Worm (Caenorhabditis elegans) whole organism, young adult: Measurements from ENCODE around the gene pkg-2.

ENCODE experiments used
- B0261.1 ChIP-seq: sonication (generic microtip); optimal IDR thresholded peaks from 2 replicates; lab custom pipeline; 2016; ENCODE audit warnings: mild to moderate bottlenecking, missing genetic modification characterization, moderate library complexity, missing compliant biosample characterization
- B0336.3 ChIP-seq: fragments of 200-800 bp; sonication (Bioruptor generic); IDR thresholded peaks from 2 replicates; pipeline ENCODE4 v1.3.6; 2022; ENCODE audit warnings: missing genetic modification characterization, missing compliant biosample characterization
- F22D6.2 ChIP-seq: sonication (generic microtip); optimal IDR thresholded peaks from 2 replicates; lab custom pipeline; 2016; ENCODE audit warnings: mild to moderate bottlenecking, missing genetic modification characterization, missing compliant biosample characterization
- F57C9.4 ChIP-seq: sonication (generic microtip); optimal IDR thresholded peaks from 2 replicates; lab custom pipeline; 2017; ENCODE audit warnings: mild to moderate bottlenecking, missing genetic modification characterization, missing compliant biosample characterization
- T26A5.8 ChIP-seq: sonication (generic microtip); optimal IDR thresholded peaks from 2 replicates; lab custom pipeline; 2016; ENCODE audit warnings: missing genetic modification characterization, missing compliant biosample characterization
- Y53G8AR.9 ChIP-seq: fragments of 200-800 bp; sonication (Bioruptor generic); conservative IDR thresholded peaks from 2 replicates; pipeline ENCODE4 v1.3.6; 2022; ENCODE audit warnings: missing genetic modification reagents, missing genetic modification characterization, missing compliant biosample characterization
- Y95B8A.8 ChIP-seq: fragments of 200-800 bp; sonication (Bioruptor generic); IDR thresholded peaks from 2 replicates; pipeline ENCODE4 v1.3.6; 2022; ENCODE audit warnings: missing genetic modification reagents, missing genetic modification characterization, missing compliant biosample characterization
- athp-1 ChIP-seq: sonication (generic microtip); optimal IDR thresholded peaks from 2 replicates; lab custom pipeline; 2017; ENCODE audit warnings: mild to moderate bottlenecking, missing genetic modification characterization, missing compliant biosample characterization
- attf-3 ChIP-seq: fragments of 200-800 bp; sonication (Bioruptor generic); conservative IDR thresholded peaks from 2 replicates; pipeline ENCODE4 v1.3.6; 2022; ENCODE audit warnings: missing genetic modification reagents, missing genetic modification characterization, missing compliant biosample characterization
- attf-5 ChIP-seq: fragments of 200-800 bp; sonication (Bioruptor generic); optimal IDR thresholded peaks from 2 replicates; lab custom pipeline; 2018; ENCODE audit warnings: mild to moderate bottlenecking, missing genetic modification characterization, missing compliant biosample characterization
- bed-1 ChIP-seq: fragments of 200-800 bp; sonication (Bioruptor generic); IDR thresholded peaks from 2 replicates; pipeline ENCODE4 v1.3.6; 2022; ENCODE audit warnings: missing genetic modification reagents, missing genetic modification characterization, missing compliant biosample characterization
- bed-2 ChIP-seq: fragments of 200-800 bp; sonication (Bioruptor generic); IDR thresholded peaks from 2 replicates; pipeline ENCODE4 v1.3.6; 2022; ENCODE audit warnings: missing genetic modification reagents, missing genetic modification characterization, missing compliant biosample characterization
- ccch-3 ChIP-seq: fragments of 200-800 bp; sonication (Bioruptor generic); optimal IDR thresholded peaks from 2 replicates; lab custom pipeline; 2018; ENCODE audit warnings: mild to moderate bottlenecking, missing genetic modification characterization, missing compliant biosample characterization
- cebp-2 ChIP-seq: fragments of 200-800 bp; sonication (Bioruptor generic); IDR thresholded peaks from 2 replicates; pipeline ENCODE4 v1.3.6; 2022; ENCODE audit warnings: missing genetic modification characterization, missing compliant biosample characterization
- ceh-100 ChIP-seq: fragments of 200-800 bp; sonication (Bioruptor generic); IDR thresholded peaks from 2 replicates; pipeline ENCODE4 v1.3.6; 2022; ENCODE audit warnings: missing genetic modification reagents, missing genetic modification characterization, missing compliant biosample characterization
- ceh-27 ChIP-seq: fragments of 200-800 bp; sonication (Bioruptor generic); optimal IDR thresholded peaks from 2 replicates; lab custom pipeline; 2018; ENCODE audit warnings: mild to moderate bottlenecking, missing genetic modification characterization, moderate library complexity, missing compliant biosample characterization
- ceh-40 ChIP-seq: fragments of 200-800 bp; sonication (Bioruptor generic); IDR thresholded peaks from 2 replicates; pipeline ENCODE4 v1.3.6; 2022; ENCODE audit warnings: missing genetic modification characterization, missing compliant biosample characterization
- chd-7 ChIP-seq: sonication (generic microtip); optimal IDR thresholded peaks from 2 replicates; lab custom pipeline; 2016; ENCODE audit warnings: mild to moderate bottlenecking, missing genetic modification characterization, moderate library complexity, missing compliant biosample characterization
- dpff-1 ChIP-seq: sonication (generic microtip); optimal IDR thresholded peaks from 2 replicates; lab custom pipeline; 2017; ENCODE audit warnings: mild to moderate bottlenecking, missing genetic modification characterization, missing compliant biosample characterization
- dpl-1 ChIP-seq: fragments of 150-350 bp; optimal IDR thresholded peaks from 2 replicates; lab custom pipeline; 2014; ENCODE audit warnings: missing biosample characterization, missing genetic modification reagents, missing genetic modification characterization
- egl-18 ChIP-seq: fragments of 200-800 bp; sonication (Bioruptor generic); IDR thresholded peaks from 2 replicates; pipeline ENCODE4 v1.3.6; 2022; ENCODE audit warnings: missing genetic modification reagents, missing genetic modification characterization, missing compliant biosample characterization
- egl-44 ChIP-seq: fragments of 200-800 bp; sonication (Bioruptor generic); IDR thresholded peaks from 2 replicates; pipeline ENCODE4 v1.3.6; 2022; ENCODE audit warnings: missing genetic modification reagents, missing genetic modification characterization, missing compliant biosample characterization
- ekl-4 ChIP-seq: fragments of 200-800 bp; sonication (Bioruptor generic); IDR thresholded peaks from 2 replicates; pipeline ENCODE4 v1.3.6; 2022; ENCODE audit warnings: missing genetic modification reagents, missing genetic modification characterization, missing compliant biosample characterization
- ets-4 ChIP-seq: fragments of 200-800 bp; sonication (Bioruptor generic); optimal IDR thresholded peaks from 2 replicates; lab custom pipeline; 2018; ENCODE audit warnings: mild to moderate bottlenecking, missing genetic modification characterization, missing compliant biosample characterization
- fkh-3 ChIP-seq: sonication (generic microtip); optimal IDR thresholded peaks from 2 replicates; lab custom pipeline; 2016; ENCODE audit warnings: mild to moderate bottlenecking, missing genetic modification characterization, missing compliant biosample characterization
- gei-17 ChIP-seq: fragments of 200-800 bp; sonication (Bioruptor generic); optimal IDR thresholded peaks from 2 replicates; lab custom pipeline; 2018; ENCODE audit warnings: mild to moderate bottlenecking, missing genetic modification characterization, missing compliant biosample characterization
- hrde-1 ChIP-seq: sonication (generic microtip); optimal IDR thresholded peaks from 2 replicates; lab custom pipeline; 2016; ENCODE audit warnings: missing genetic modification characterization, mild to moderate bottlenecking, missing compliant biosample characterization, moderate library complexity, missing genotype, missing genetic modification reagents, borderline replicate concordance
- let-526 ChIP-seq: fragments of 200-800 bp; sonication (Bioruptor generic); IDR thresholded peaks from 2 replicates; pipeline ENCODE4 v1.3.6; 2022; ENCODE audit warnings: missing genetic modification reagents, missing genetic modification characterization, missing compliant biosample characterization
- let-607 ChIP-seq, 2 experiments: fragments of 200-800 bp in 1 of 2; sonication (Bioruptor generic) in 1 of 2; sonication (generic microtip) in 1 of 2; optimal IDR thresholded peaks; 2 replicates each; lab custom pipeline; 2016 to 2018; ENCODE audit warnings: mild to moderate bottlenecking in 2 of 2, missing compliant biosample characterization in 2 of 2, missing genetic modification characterization in 2 of 2, moderate library complexity in 2 of 2, missing genotype in 1 of 2
- lin-54 ChIP-seq: fragments of 200-800 bp; sonication (Bioruptor generic); optimal IDR thresholded peaks from 2 replicates; lab custom pipeline; 2018; ENCODE audit warnings: mild to moderate bottlenecking, missing genetic modification characterization, missing compliant biosample characterization
- lir-1 ChIP-seq: fragments of 200-800 bp; sonication (Bioruptor generic); conservative IDR thresholded peaks from 2 replicates; pipeline ENCODE4 v1.3.6; 2022; ENCODE audit warnings: missing genetic modification reagents, missing genetic modification characterization, missing compliant biosample characterization
- madf-10 ChIP-seq: sonication (generic microtip); optimal IDR thresholded peaks from 2 replicates; lab custom pipeline; 2016; ENCODE audit warnings: mild to moderate bottlenecking, missing genetic modification characterization, missing compliant biosample characterization
- mel-28 ChIP-seq: sonication (generic microtip); optimal IDR thresholded peaks from 2 replicates; lab custom pipeline; 2016; ENCODE audit warnings: borderline replicate concordance, mild to moderate bottlenecking, missing genetic modification characterization, missing compliant biosample characterization
- mes-4 ChIP-seq: sonication (generic microtip); optimal IDR thresholded peaks from 2 replicates; lab custom pipeline; 2016; ENCODE audit warnings: missing genotype, missing genetic modification characterization, missing compliant biosample characterization
- mxl-1 ChIP-seq: sonication (generic microtip); optimal IDR thresholded peaks from 2 replicates; lab custom pipeline; 2016; ENCODE audit warnings: missing genetic modification characterization, missing compliant biosample characterization
- nfyb-1 ChIP-seq: fragments of 200-800 bp; sonication (Bioruptor generic); IDR thresholded peaks from 2 replicates; pipeline ENCODE4 v1.3.6; 2022; ENCODE audit warnings: missing genetic modification reagents, missing genetic modification characterization, missing compliant biosample characterization
- nhr-179 ChIP-seq: sonication (generic microtip); optimal IDR thresholded peaks from 2 replicates; lab custom pipeline; 2016; ENCODE audit warnings: mild to moderate bottlenecking, missing genetic modification characterization, missing compliant biosample characterization
- nhr-90 ChIP-seq: sonication (generic microtip); optimal IDR thresholded peaks from 2 replicates; lab custom pipeline; 2016; ENCODE audit warnings: missing genotype, mild to moderate bottlenecking, missing genetic modification characterization, missing compliant biosample characterization
- pha-4 ChIP-seq: fragments of 150-350 bp; sonication (generic microtip); optimal IDR thresholded peaks from 2 replicates; lab custom pipeline; 2014; ENCODE audit warnings: missing biosample characterization, missing genetic modification reagents, missing genetic modification characterization
- rec-8 ChIP-seq, 2 experiments: sonication (generic microtip); optimal IDR thresholded peaks; 2 replicates each; lab custom pipeline; 2016; ENCODE audit warnings: mild to moderate bottlenecking in 2 of 2, missing genetic modification characterization in 2 of 2, missing genetic modification reagents in 2 of 2, missing genotype in 2 of 2, missing biosample characterization in 1 of 2, missing compliant biosample characterization in 1 of 2, moderate library complexity in 1 of 2
- repo-1 ChIP-seq: sonication (generic microtip); optimal IDR thresholded peaks from 2 replicates; lab custom pipeline; 2017; ENCODE audit warnings: mild to moderate bottlenecking, missing genetic modification characterization, missing compliant biosample characterization
- rpc-1 ChIP-seq, 2 experiments: fragments of 150-350 bp in 1 of 2; sonication (generic microtip) in 1 of 2; optimal IDR thresholded peaks; 2 replicates each; lab custom pipeline; 2014 to 2018; ENCODE audit warnings: missing biosample characterization in 1 of 2, missing genetic modification characterization in 1 of 2, missing genetic modification reagents in 1 of 2, missing genotype in 1 of 2
- snpc-1.3 ChIP-seq: sonication (generic microtip); optimal IDR thresholded peaks from 2 replicates; lab custom pipeline; 2017; ENCODE audit warnings: missing genetic modification characterization, mild to moderate bottlenecking, missing compliant biosample characterization, antibody characterized with exemption, moderate library complexity, missing genotype, missing genetic modification reagents; ENCODE audit not compliant: insufficient read depth
- somi-1 ChIP-seq: fragments of 200-800 bp; sonication (Bioruptor generic); optimal IDR thresholded peaks from 2 replicates; lab custom pipeline; 2018; ENCODE audit warnings: mild to moderate bottlenecking, missing genetic modification characterization, missing compliant biosample characterization
- xnd-1 ChIP-seq: sonication (generic microtip); optimal IDR thresholded peaks from 2 replicates; lab custom pipeline; 2016; ENCODE audit warnings: missing genotype, missing genetic modification reagents, missing genetic modification characterization, missing compliant biosample characterization
- zfh-2 ChIP-seq: fragments of 200-800 bp; sonication (Bioruptor generic); conservative IDR thresholded peaks from 2 replicates; pipeline ENCODE4 v1.3.6; 2022; ENCODE audit warnings: missing genetic modification reagents, missing genetic modification characterization, missing compliant biosample characterization
- zim-3 ChIP-seq: sonication (generic microtip); optimal IDR thresholded peaks from 2 replicates; lab custom pipeline; 2017; ENCODE audit warnings: mild to moderate bottlenecking, missing genetic modification characterization, moderate library complexity, missing compliant biosample characterization
- ztf-18 ChIP-seq: sonication (generic microtip); optimal IDR thresholded peaks from 2 replicates; lab custom pipeline; 2016; ENCODE audit warnings: missing genotype, mild to moderate bottlenecking, missing genetic modification characterization, missing compliant biosample characterization
- ztf-6 ChIP-seq: fragments of 200-800 bp; sonication (Bioruptor generic); IDR thresholded peaks from 2 replicates; pipeline ENCODE4 v1.3.6; 2022; ENCODE audit warnings: missing genetic modification reagents, missing genetic modification characterization, missing compliant biosample characterization

Gene pkg-2

ce11 chrIV:8499956-8500355 is 20.7 kb upstream of the pkg-2 start (continued):
- TF ChIP-seq egl-18 (GFP tag; lab: Robert Waterston, UW) (no peak), bed-1 (no peak), ceh-100 (no peak), madf-10 (tag; lab: Kevin White, UChicago) (no peak), mxl-1 (tag; lab: Kevin White, UChicago) (no peak), bed-2 (GFP tag; lab: Robert Waterston, UW) (no peak), snpc-1.3 (tag; lab: Kevin White, UChicago) (no peak), F57C9.4 (tag; lab: Kevin White, UChicago) (no peak), dpff-1 (tag; lab: Kevin White, UChicago) (no peak), T26A5.8 (no peak), ztf-6 (GFP tag; lab: Robert Waterston, UW) (no peak), mes-4 (tag; lab: Kevin White, UChicago) (no peak), mel-28 (tag; lab: Kevin White, UChicago) (no peak), hrde-1 (no peak), cebp-2 (GFP tag; lab: Robert Waterston, UW) (no peak), F22D6.2 (tag; lab: Kevin White, UChicago) (no peak), rpc-1 (optimal IDR thresholded peaks at IDR 0.05; lab: Kevin White, UChicago) (no peak), rpc-1 (tag; optimal IDR thresholded peaks at IDR 0.05; lab: Kevin White, UChicago) (no peak), ets-4 (GFP tag; lab: Kevin White, UChicago) (no peak), let-526 (no peak), attf-5 (GFP tag; lab: Kevin White, UChicago) (no peak), Y53G8AR.9 (GFP tag; lab: Robert Waterston, UW) (peak; percentile 82; the same call in 1 of the 2 replicates), egl-44 (no peak), lir-1 (GFP tag; lab: Robert Waterston, UW) (no peak), chd-7 (tag; lab: Kevin White, UChicago) (no peak), B0261.1 (tag; lab: Kevin White, UChicago) (no peak), attf-3 (GFP tag; lab: Robert Waterston, UW) (no peak), nhr-179 (no peak), dpl-1 (no peak), ccch-3 (GFP tag; lab: Kevin White, UChicago) (no peak), fkh-3 (tag; lab: Kevin White, UChicago) (no peak), rec-8 (tag; optimal IDR thresholded peaks at IDR 0.05; lab: Kevin White, UChicago) (no peak), let-607 (tag; optimal IDR thresholded peaks at IDR 0.05; lab: Kevin White, UChicago) (no peak), zim-3 (no peak), B0336.3 (GFP tag; lab: Robert Waterston, UW) (peak; percentile 44; the same call in 1 of the 2 replicates), ceh-27 (GFP tag; lab: Kevin White, UChicago) (no peak), repo-1 (tag; lab: Kevin White, UChicago) (no peak), gei-17 (GFP tag; lab: Kevin White, UChicago) (no peak), zfh-2 (no peak), Y95B8A.8 (GFP tag; lab: Robert Waterston, UW) (peak; percentile 80; the same call in 1 of the 2 replicates), ekl-4 (GFP tag; lab: Robert Waterston, UW) (peak; percentile 51; the same call in 1 of the 2 replicates), pha-4 (tag; lab: Kevin White, UChicago) (no peak), nhr-90 (tag; lab: Kevin White, UChicago) (no peak), ceh-40 (GFP tag; lab: Robert Waterston, UW) (no peak), xnd-1 (tag; lab: Kevin White, UChicago) (no peak), nfyb-1 (GFP tag; lab: Robert Waterston, UW) (no peak), ztf-18 (tag; lab: Kevin White, UChicago) (no peak), athp-1 (no peak), somi-1 (GFP tag; lab: Kevin White, UChicago) (no peak), lin-54 (GFP tag; lab: Kevin White, UChicago) (peak; percentile 17)
